Fruit fly (Drosophila melanogaster) whole organism, prepupa: ENCODE data around the gene Fibp.
A peak's percentile ranks its signal among the peaks of the same experiment; 100 is the strongest.

Experiments
- Blimp-1 ChIP-seq: fragments of 200-800 bp; sonication (Bioruptor generic); optimal IDR thresholded peaks from 3 replicates; lab custom pipeline; 2017; ENCODE audit warnings: missing biosample characterization, missing genetic modification characterization, mild to moderate bottlenecking, moderate library complexity, missing genetic modification reagents
- CG10669 ChIP-seq: fragments of 200-800 bp; sonication (Bioruptor generic); optimal IDR thresholded peaks from 3 replicates; lab custom pipeline; 2018; ENCODE audit warnings: missing biosample characterization, mild to moderate bottlenecking, missing genetic modification characterization, moderate library complexity
- CG11762 ChIP-seq: fragments of 200-800 bp; sonication (Bioruptor generic); optimal IDR thresholded peaks from 3 replicates; lab custom pipeline; 2016; ENCODE audit warnings: missing biosample characterization, missing genetic modification characterization; ENCODE audit not compliant: insufficient read depth
- CG11902 ChIP-seq: fragments of 200-800 bp; sonication (Bioruptor generic); optimal IDR thresholded peaks from 3 replicates; lab custom pipeline; 2016; ENCODE audit warnings: missing biosample characterization, missing genetic modification characterization
- CG15336 ChIP-seq: fragments of 200-800 bp; sonication (Bioruptor generic); IDR thresholded peaks from 2 replicates; pipeline ENCODE4 v1.3.6; 2022; ENCODE audit warnings: missing biosample characterization, missing genetic modification characterization
- CG1621 ChIP-seq: fragments of 200-800 bp; sonication (Bioruptor generic); optimal IDR thresholded peaks from 3 replicates; lab custom pipeline; 2018; ENCODE audit warnings: missing biosample characterization, mild to moderate bottlenecking, missing genetic modification characterization
- CG31627 ChIP-seq: fragments of 200-800 bp; sonication (Bioruptor generic); optimal IDR thresholded peaks from 3 replicates; lab custom pipeline; 2016; ENCODE audit warnings: missing biosample characterization, missing genetic modification characterization
- CG34406 ChIP-seq: fragments of 200-800 bp; sonication (Bioruptor generic); optimal IDR thresholded peaks from 3 replicates; lab custom pipeline; 2016; ENCODE audit warnings: missing biosample characterization, missing genetic modification characterization
- CG3919 ChIP-seq: fragments of 200-800 bp; sonication (Bioruptor generic); optimal IDR thresholded peaks from 3 replicates; lab custom pipeline; 2016; ENCODE audit warnings: missing biosample characterization, missing genetic modification characterization
- CG4318 ChIP-seq: fragments of 200-800 bp; sonication (Bioruptor generic); optimal IDR thresholded peaks from 3 replicates; lab custom pipeline; 2017; ENCODE audit warnings: missing biosample characterization, mild to moderate bottlenecking, missing genetic modification characterization
- CG6163 ChIP-seq: fragments of 200-800 bp; sonication (Bioruptor generic); IDR thresholded peaks from 3 replicates; pipeline ENCODE4 v1.3.6; 2022; ENCODE audit warnings: missing biosample characterization, missing genetic modification characterization
- CG6276 ChIP-seq: fragments of 200-800 bp; sonication (Bioruptor generic); optimal IDR thresholded peaks from 2 replicates; lab custom pipeline; 2017; ENCODE audit warnings: missing biosample characterization, mild to moderate bottlenecking, missing genetic modification characterization
- CG6792 ChIP-seq: fragments of 200-800 bp; sonication (Bioruptor generic); optimal IDR thresholded peaks from 3 replicates; lab custom pipeline; 2016; ENCODE audit warnings: missing biosample characterization, missing genetic modification characterization
- CG6808 ChIP-seq: fragments of 200-800 bp; sonication (Bioruptor generic); optimal IDR thresholded peaks from 3 replicates; lab custom pipeline; 2017; ENCODE audit warnings: missing biosample characterization, missing genetic modification characterization, mild to moderate bottlenecking, moderate library complexity, missing genetic modification reagents
- CG6854 ChIP-seq: fragments of 200-800 bp; sonication (Bioruptor generic); optimal IDR thresholded peaks from 2 replicates; lab custom pipeline; 2017; ENCODE audit warnings: missing biosample characterization, mild to moderate bottlenecking, missing genetic modification characterization
- CG7368 ChIP-seq: fragments of 200-800 bp; sonication (Bioruptor generic); optimal IDR thresholded peaks from 3 replicates; lab custom pipeline; 2016; ENCODE audit warnings: missing biosample characterization, missing genetic modification characterization
- CG8119 ChIP-seq: fragments of 200-800 bp; sonication (Bioruptor generic); IDR thresholded peaks from 3 replicates; pipeline ENCODE4 v1.3.6; 2022; ENCODE audit warnings: missing biosample characterization, missing genetic modification characterization
- CG8319 ChIP-seq: fragments of 200-800 bp; sonication (Bioruptor generic); optimal IDR thresholded peaks from 3 replicates; lab custom pipeline; 2016; ENCODE audit warnings: missing biosample characterization, missing genetic modification characterization
- CG8632 ChIP-seq: fragments of 200-800 bp; sonication (Bioruptor generic); optimal IDR thresholded peaks from 3 replicates; lab custom pipeline; 2016; ENCODE audit warnings: missing biosample characterization, missing genetic modification characterization
- CG9139 ChIP-seq: fragments of 200-800 bp; sonication (Bioruptor generic); optimal IDR thresholded peaks from 3 replicates; lab custom pipeline; 2017; ENCODE audit warnings: missing biosample characterization, mild to moderate bottlenecking, missing genetic modification characterization
- Eip75B ChIP-seq: fragments of 200-800 bp; sonication (Bioruptor generic); optimal IDR thresholded peaks from 3 replicates; lab custom pipeline; 2016; ENCODE audit warnings: missing biosample characterization, missing genetic modification characterization
- Eip78C ChIP-seq: fragments of 200-800 bp; sonication (Bioruptor generic); peaks from one replicate; lab custom pipeline; 2016; ENCODE audit warnings: missing biosample characterization, missing genetic modification characterization
- Eip93F ChIP-seq: fragments of 200-800 bp; sonication (Bioruptor generic); optimal IDR thresholded peaks from 2 replicates; lab custom pipeline; 2016; ENCODE audit warnings: missing biosample characterization, mild to moderate bottlenecking, missing genetic modification characterization
- Ets96B ChIP-seq: fragments of 200-800 bp; optimal IDR thresholded peaks from 2 replicates; lab custom pipeline; 2019; ENCODE audit warnings: missing biosample characterization, mild to moderate bottlenecking, missing genetic modification characterization, moderate library complexity
- Gug ChIP-seq: fragments of 200-800 bp; sonication (Bioruptor generic); IDR thresholded peaks from 2 replicates; pipeline ENCODE4 v1.3.6; 2022; ENCODE audit warnings: missing biosample characterization, missing genetic modification characterization
- Hr38 ChIP-seq: sonication (Bioruptor generic); optimal IDR thresholded peaks from 2 replicates; lab custom pipeline; 2016; ENCODE audit warnings: missing biosample characterization, missing genetic modification characterization
- Hr39 ChIP-seq: fragments of 200-800 bp; sonication (Bioruptor generic); optimal IDR thresholded peaks from 2 replicates; lab custom pipeline; 2016; ENCODE audit warnings: missing biosample characterization, missing genetic modification characterization
- Hr4 ChIP-seq: fragments of 200-800 bp; sonication (Bioruptor generic); optimal IDR thresholded peaks from 3 replicates; lab custom pipeline; 2016; ENCODE audit warnings: missing biosample characterization, missing genetic modification characterization
- Lpt ChIP-seq: fragments of 200-800 bp; sonication (Bioruptor generic); optimal IDR thresholded peaks from 3 replicates; lab custom pipeline; 2016; ENCODE audit warnings: missing biosample characterization, missing genetic modification characterization
- Met ChIP-seq: fragments of 200-800 bp; sonication (Bioruptor generic); optimal IDR thresholded peaks from 3 replicates; lab custom pipeline; 2016; ENCODE audit warnings: missing biosample characterization, missing genetic modification characterization
- Smox ChIP-seq: fragments of 200-800 bp; sonication (Bioruptor generic); optimal IDR thresholded peaks from 3 replicates; lab custom pipeline; 2016; ENCODE audit warnings: missing biosample characterization, missing genetic modification characterization
- Sox14 ChIP-seq: fragments of 200-800 bp; sonication (Bioruptor generic); optimal IDR thresholded peaks from 3 replicates; lab custom pipeline; 2016; ENCODE audit warnings: missing biosample characterization, missing genetic modification characterization
- achi ChIP-seq: fragments of 200-800 bp; sonication (Bioruptor generic); optimal IDR thresholded peaks from 3 replicates; lab custom pipeline; 2016; ENCODE audit warnings: missing biosample characterization, missing genetic modification characterization
- acj6 ChIP-seq: fragments of 200-800 bp; sonication (Bioruptor generic); optimal IDR thresholded peaks from 3 replicates; lab custom pipeline; 2016; ENCODE audit warnings: missing biosample characterization, missing genetic modification characterization
- cyc ChIP-seq: fragments of 200-800 bp; sonication (Bioruptor generic); optimal IDR thresholded peaks from 3 replicates; lab custom pipeline; 2016; ENCODE audit warnings: missing biosample characterization, missing genetic modification characterization
- dac ChIP-seq: fragments of 200-800 bp; sonication (Bioruptor generic); optimal IDR thresholded peaks from 2 replicates; lab custom pipeline; 2017; ENCODE audit warnings: missing biosample characterization, mild to moderate bottlenecking, missing genetic modification characterization
- dsx ChIP-seq: fragments of 200-800 bp; optimal IDR thresholded peaks from 3 replicates; lab custom pipeline; 2019; ENCODE audit warnings: missing biosample characterization, mild to moderate bottlenecking, missing genetic modification characterization, moderate library complexity; ENCODE audit not compliant: poor library complexity, severe bottlenecking
- eg ChIP-seq: fragments of 200-800 bp; sonication (Bioruptor generic); IDR thresholded peaks from 3 replicates; pipeline ENCODE4 v1.3.6; 2022; ENCODE audit warnings: missing biosample characterization, missing genetic modification characterization
- esn ChIP-seq: fragments of 200-800 bp; sonication (Bioruptor generic); optimal IDR thresholded peaks from 2 replicates; lab custom pipeline; 2016; ENCODE audit warnings: missing biosample characterization, mild to moderate bottlenecking, missing genetic modification characterization, moderate library complexity
- fd59A ChIP-seq: fragments of 200-800 bp; sonication (Bioruptor generic); optimal IDR thresholded peaks from 2 replicates; lab custom pipeline; 2017; ENCODE audit warnings: missing biosample characterization, mild to moderate bottlenecking, missing genetic modification characterization, missing genetic modification reagents
- fd85E ChIP-seq: fragments of 200-800 bp; sonication (Bioruptor generic); optimal IDR thresholded peaks from 3 replicates; lab custom pipeline; 2016; ENCODE audit warnings: missing biosample characterization, missing genetic modification characterization
- net ChIP-seq: fragments of 200-800 bp; sonication (Bioruptor generic); optimal IDR thresholded peaks from 3 replicates; lab custom pipeline; 2016; ENCODE audit warnings: missing biosample characterization, missing genetic modification characterization
- spab ChIP-seq: fragments of 200-800 bp; sonication (Bioruptor generic); optimal IDR thresholded peaks from 2 replicates; lab custom pipeline; 2017; ENCODE audit warnings: missing biosample characterization, mild to moderate bottlenecking, missing genetic modification characterization, missing genetic modification reagents
- topi ChIP-seq: fragments of 200-800 bp; sonication (Bioruptor generic); optimal IDR thresholded peaks from 3 replicates; lab custom pipeline; 2016; ENCODE audit warnings: missing biosample characterization, missing genetic modification characterization

Fibp gene

dm6 chr3L:19794203-19794802 lies 23.5 kb downstream of the Fibp start (continued):
- TF ChIP-seq topi (peak; percentile 90), CG7368 (GFP tag; lab: Kevin White, UChicago) (peak; percentile 64), Eip93F (GFP tag; lab: Kevin White, UChicago) (peak; percentile 64), CG31627 (GFP tag; lab: Kevin White, UChicago) (peak; percentile 80), CG11902 (GFP tag; lab: Kevin White, UChicago) (peak; percentile 69), dac (GFP tag; lab: Kevin White, UChicago) (peak; percentile 87), cyc (GFP tag; lab: Kevin White, UChicago) (peak; percentile 76), dsx (GFP tag; lab: Kevin White, UChicago) (peak; percentile 81), CG3919 (peak; percentile 89), Gug (GFP tag; lab: Robert Waterston, UW) (peak; percentile 63), CG6792 (peak; percentile 90), Hr38 (no peak), eg (GFP tag; lab: Robert Waterston, UW) (peak; percentile 81), achi (peak; percentile 90), fd59A (GFP tag; lab: Kevin White, UChicago) (peak; percentile 87), Eip75B (peak; percentile 83), CG9139 (peak; percentile 58), spab (GFP tag; lab: Kevin White, UChicago) (peak; percentile 88), Ets96B (tag; lab: Kevin White, UChicago) (peak; percentile 88), CG4318 (GFP tag; lab: Kevin White, UChicago) (peak; percentile 90), CG8632 (GFP tag; lab: Kevin White, UChicago) (peak; percentile 89), Lpt (peak; percentile 85), CG8119 (GFP tag; lab: Robert Waterston, UW) (peak; percentile 87), CG10669 (GFP tag; lab: Kevin White, UChicago) (peak; percentile 90), CG11762 (GFP tag; lab: Kevin White, UChicago) (peak; percentile 89), Hr4 (GFP tag; lab: Kevin White, UChicago) (peak; percentile 92), net (GFP tag; lab: Kevin White, UChicago) (peak; percentile 95), Sox14 (peak; percentile 93), fd85E (GFP tag; lab: Kevin White, UChicago) (peak; percentile 71), CG6854 (GFP tag; lab: Kevin White, UChicago) (peak; percentile 59), CG8319 (GFP tag; lab: Kevin White, UChicago) (peak; percentile 79), acj6 (GFP tag; lab: Kevin White, UChicago) (peak; percentile 90), esn (GFP tag; lab: Kevin White, UChicago) (peak; percentile 94), CG6276 (GFP tag; lab: Kevin White, UChicago) (peak; percentile 94), CG6808 (peak; percentile 93), CG34406 (GFP tag; lab: Kevin White, UChicago) (peak; percentile 89), CG15336 (GFP tag; lab: Robert Waterston, UW) (peak; percentile 83)

DNA sequence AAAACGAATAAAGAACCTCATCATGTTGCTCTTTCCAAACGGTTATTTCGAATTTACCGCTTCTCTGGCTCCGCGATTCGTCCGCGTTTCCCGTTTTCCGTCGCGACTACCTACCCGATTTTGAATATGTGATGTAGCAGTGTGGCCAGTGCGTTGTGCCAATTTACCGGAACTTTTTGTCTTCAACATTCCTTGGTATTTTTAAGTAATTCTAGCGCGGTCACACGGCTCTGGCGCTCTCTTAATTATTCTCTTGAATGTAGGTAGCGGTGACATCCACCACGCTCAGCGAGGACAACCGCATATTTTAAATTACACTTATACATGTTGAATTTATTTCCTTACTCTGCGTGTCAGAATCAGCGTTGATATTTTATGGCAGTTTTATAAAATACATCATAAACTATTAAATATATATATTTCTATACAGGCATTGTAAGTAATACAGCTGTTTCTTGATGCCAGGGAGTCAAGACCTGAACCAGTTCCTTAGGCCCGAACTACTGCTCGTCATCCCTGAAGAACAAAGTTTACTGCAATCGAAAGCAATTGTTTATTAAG lies 24.2 kb downstream of the Fibp start, which contains the start of the genes CG42637, Gyc76C and SREBP:
Gene CG42637 (minus strand): TSS at position 132 of the 561 bp plus-strand sequence.
Gene Gyc76C (minus strand): TSS at position 132 of the 561 bp plus-strand sequence.
Gene SREBP (plus strand): TSS at position 498 of the 561 bp plus-strand sequence.
- TF ChIP-seq Blimp-1 (GFP tag; lab: Kevin White, UChicago) (no peak), dsx (GFP tag; lab: Kevin White, UChicago) (peak; percentile 12), Smox (GFP tag; lab: Kevin White, UChicago) (no peak), Eip78C (GFP tag; lab: Kevin White, UChicago) (peak; percentile 74), CG34406 (GFP tag; lab: Kevin White, UChicago) (no peak), Eip93F (GFP tag; lab: Kevin White, UChicago) (peak; percentile 50), Hr39 (GFP tag; lab: Kevin White, UChicago) (no peak), CG10669 (GFP tag; lab: Kevin White, UChicago) (no peak), CG3919 (peak; percentile 10), CG6163 (GFP tag; lab: Robert Waterston, UW) (peak; percentile 48; the same call in 2 of the 3 replicates), CG6808 (no peak), Met (GFP tag; lab: Kevin White, UChicago) (no peak), CG1621 (tag; lab: Kevin White, UChicago) (peak; percentile 92)
